Worm (Caenorhabditis elegans): ENCODE results near the gene Y17G7B.20.

Y17G7B.20 gene

ce11 chrII:11966602-11967001, 13.0 kb downstream of the Y17G7B.20 start, which contains the start of gene rab-7 (continued):
- TF ChIP-seq ceh-27 (GFP tag; optimal IDR thresholded peaks at IDR 0.05) = no peak
- peak; percentile 44 for TF ChIP-seq tlf-1 (GFP tag; optimal IDR thresholded peaks at IDR 0.05)
- TF ChIP-seq ceh-58 (GFP tag; IDR thresholded peaks at IDR 0.05) = no peak
- no peak for TF ChIP-seq dox-1 (GFP tag; IDR thresholded peaks at IDR 0.05)
- TF ChIP-seq snpc-4 (GFP tag; optimal IDR thresholded peaks at IDR 0.05) = no peak
- TF ChIP-seq snpc-4 (tag; optimal IDR thresholded peaks at IDR 0.05) = no peak
- no peak for TF ChIP-seq unc-130 (GFP tag; optimal IDR thresholded peaks at IDR 0.05)
- no peak for TF ChIP-seq Y95B8A.8 (GFP tag; IDR thresholded peaks at IDR 0.05)
- TF ChIP-seq ceh-79 (tag; optimal IDR thresholded peaks at IDR 0.05) = no peak
- TF ChIP-seq pbrm-1 (GFP tag; IDR thresholded peaks at IDR 0.05) = 0 out of 2 replicates have a peak, but pooled peaks have one; percentile 32
- TF ChIP-seq lin-26 (GFP tag; IDR thresholded peaks at IDR 0.05) = no peak
- no peak; the same call in 1 of the 2 replicates for TF ChIP-seq hmg-1.2 (GFP tag; IDR thresholded peaks at IDR 0.05)
- TF ChIP-seq snpc-1.1 (tag; optimal IDR thresholded peaks at IDR 0.05; ENCODE audit: insufficient read depth) = no peak
- no peak for TF ChIP-seq attf-5 (GFP tag; optimal IDR thresholded peaks at IDR 0.05)
- TF ChIP-seq nhr-179 (tag; optimal IDR thresholded peaks at IDR 0.05) = no peak
- TF ChIP-seq hlh-26 (GFP tag; conservative IDR thresholded peaks at IDR 0.05) = no peak
- no peak for TF ChIP-seq pha-4 (tag; optimal IDR thresholded peaks at IDR 0.05)
- no peak for TF ChIP-seq rec-8 (tag; optimal IDR thresholded peaks at IDR 0.05)
- no peak for TF ChIP-seq unc-62 (GFP tag; optimal IDR thresholded peaks at IDR 0.05)
- no peak for TF ChIP-seq hmg-20 (GFP tag; IDR thresholded peaks at IDR 0.05)
- TF ChIP-seq nhr-120 (GFP tag; IDR thresholded peaks at IDR 0.05) = no peak
- TF ChIP-seq nfya-1 (tag; optimal IDR thresholded peaks at IDR 0.05; ENCODE audit: borderline replicate concordance, insufficient read depth) = no peak
- TF ChIP-seq tbx-9 (tag; optimal IDR thresholded peaks at IDR 0.05; ENCODE audit: borderline replicate concordance) = no peak
- TF ChIP-seq madf-3 (GFP tag; IDR thresholded peaks at IDR 0.05) = peak; percentile 79
- no peak for TF ChIP-seq nhr-27 (tag; optimal IDR thresholded peaks at IDR 0.05)
- TF ChIP-seq cebp-1 (GFP tag; IDR thresholded peaks at IDR 0.05) = no peak
- TF ChIP-seq cebp-1 (tag; optimal IDR thresholded peaks at IDR 0.05) = peak; percentile 15
- TF ChIP-seq hrde-1 (tag; optimal IDR thresholded peaks at IDR 0.05; ENCODE audit: borderline replicate concordance) = no peak
- TF ChIP-seq Y67H2A.10 (GFP tag; conservative IDR thresholded peaks at IDR 0.05) = no peak
- peak; percentile 55 for TF ChIP-seq dpff-1 (tag; optimal IDR thresholded peaks at IDR 0.05)
- TF ChIP-seq ztf-26 (tag; optimal IDR thresholded peaks at IDR 0.05) = no peak
- TF ChIP-seq ceh-91 (GFP tag; IDR thresholded peaks at IDR 0.05) = no peak
- peak; percentile 66 for TF ChIP-seq ama-1 (optimal IDR thresholded peaks at IDR 0.05)
- no peak for TF ChIP-seq ama-1 (GFP tag; optimal IDR thresholded peaks at IDR 0.05)
- no peak for TF ChIP-seq fkh-3 (tag; optimal IDR thresholded peaks at IDR 0.05)
- TF ChIP-seq repo-1 (tag; optimal IDR thresholded peaks at IDR 0.05) = peak; percentile 51
- TF ChIP-seq F57C9.4 (tag; optimal IDR thresholded peaks at IDR 0.05) = no peak
- no peak for TF ChIP-seq Y53F4B.3 (GFP tag; IDR thresholded peaks at IDR 0.05)
- TF ChIP-seq B0019.2 (GFP tag; conservative IDR thresholded peaks at IDR 0.05) = no peak
- TF ChIP-seq attf-3 (GFP tag; conservative IDR thresholded peaks at IDR 0.05) = no peak
- TF ChIP-seq hlh-12 (tag; optimal IDR thresholded peaks at IDR 0.05) = no peak
- TF ChIP-seq C06A6.2 (GFP tag; conservative IDR thresholded peaks at IDR 0.05) = no peak
- TF ChIP-seq madf-10 (tag; optimal IDR thresholded peaks at IDR 0.05) = peak; percentile 22
- no peak for TF ChIP-seq K12H6.12 (tag; optimal IDR thresholded peaks at IDR 0.05)
- TF ChIP-seq lag-1 (GFP tag; IDR thresholded peaks at IDR 0.05) = no peak
- TF ChIP-seq zim-3 (tag; optimal IDR thresholded peaks at IDR 0.05) = no peak
- no peak for TF ChIP-seq ztf-18 (tag; optimal IDR thresholded peaks at IDR 0.05)
- TF ChIP-seq ztf-6 (GFP tag; IDR thresholded peaks at IDR 0.05) = no peak
- TF ChIP-seq snpc-3.4 (tag; optimal IDR thresholded peaks at IDR 0.05) = no peak
- TF ChIP-seq F52B5.7 (tag; optimal IDR thresholded peaks at IDR 0.05) = no peak
